Worm (Caenorhabditis elegans) whole organism, mixed stage, embryonic: ENCODE results near the gene ttr-29.

Source experiments
- ces-1 ChIP-seq: fragments of 150-350 bp; optimal IDR thresholded peaks from 2 replicates; lab custom pipeline; 2014; ENCODE audit warnings: missing biosample characterization, missing genetic modification reagents, missing genetic modification characterization
- hlh-1 ChIP-seq: fragments of 150-350 bp; optimal IDR thresholded peaks from 2 replicates; lab custom pipeline; 2014; ENCODE audit warnings: missing biosample characterization, missing genetic modification reagents, missing genetic modification characterization
- lin-13 ChIP-seq: fragments of 150-350 bp; optimal IDR thresholded peaks from 2 replicates; lab custom pipeline; 2014; ENCODE audit warnings: missing biosample characterization, missing genetic modification characterization
- lsy-2 ChIP-seq: fragments of 150-350 bp; optimal IDR thresholded peaks from 2 replicates; lab custom pipeline; 2014; ENCODE audit warnings: missing biosample characterization, missing genetic modification characterization
- nhr-12 ChIP-seq: fragments of 150-350 bp; optimal IDR thresholded peaks from 2 replicates; lab custom pipeline; 2014; ENCODE audit warnings: missing biosample characterization, missing genetic modification characterization
- nhr-76 ChIP-seq: sonication (generic microtip); optimal IDR thresholded peaks from 2 replicates; lab custom pipeline; 2017; ENCODE audit warnings: missing biosample characterization, missing genetic modification characterization
- pha-4 ChIP-seq: fragments of 150-350 bp; optimal IDR thresholded peaks from 2 replicates; lab custom pipeline; 2018; ENCODE audit warnings: missing biosample characterization, missing genetic modification reagents, missing genetic modification characterization
- snpc-4 ChIP-seq: fragments of 150-350 bp; optimal IDR thresholded peaks from 2 replicates; lab custom pipeline; 2014; ENCODE audit warnings: missing biosample characterization, missing genetic modification characterization
- sptf-1 ChIP-seq: sonication (generic microtip); optimal IDR thresholded peaks from 2 replicates; lab custom pipeline; 2017; ENCODE audit warnings: mild to moderate bottlenecking, missing genetic modification characterization, moderate library complexity, missing compliant biosample characterization
- unc-62 ChIP-seq: fragments of 150-350 bp; optimal IDR thresholded peaks from 2 replicates; lab custom pipeline; 2014; ENCODE audit warnings: missing biosample characterization, missing genetic modification reagents, missing genetic modification characterization

DNA sequence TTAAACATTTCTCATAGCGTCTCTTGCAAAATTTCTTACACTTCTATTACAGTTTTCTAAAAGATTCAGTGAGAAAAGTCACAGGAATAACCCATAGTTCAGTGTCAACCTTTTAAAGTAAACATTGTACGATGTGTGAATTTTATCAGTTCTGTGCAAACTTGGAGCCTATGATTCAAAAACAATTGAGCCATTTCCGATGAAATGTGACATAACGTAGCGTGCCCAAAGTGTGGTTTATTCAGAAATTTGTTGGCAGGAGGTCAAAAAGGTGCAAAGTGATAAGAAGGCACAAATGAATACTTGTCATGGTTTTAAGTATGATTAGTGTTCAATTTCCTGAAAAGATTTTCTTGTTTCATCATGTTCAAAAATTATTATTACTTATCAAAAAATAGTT, 29.1 kb downstream of the ttr-29 start:
- no peak for TF ChIP-seq unc-62 (GFP tag; lab: Kevin White, UChicago)
- no peak for TF ChIP-seq lsy-2 (tag; lab: Kevin White, UChicago)
- TF ChIP-seq snpc-4 (tag; lab: Kevin White, UChicago), result no peak
- TF ChIP-seq nhr-12, result no peak
- no peak for TF ChIP-seq lin-13 (tag; lab: Kevin White, UChicago)
- no peak for TF ChIP-seq pha-4
- TF ChIP-seq nhr-76 (tag; lab: Kevin White, UChicago), result no peak
- TF ChIP-seq hlh-1, result no peak
- no peak for TF ChIP-seq ces-1 (GFP tag; lab: Kevin White, UChicago)
- TF ChIP-seq sptf-1 (tag; lab: Kevin White, UChicago), result no peak
